Fruit fly (Drosophila melanogaster) whole organism, wandering third instar larva: ENCODE measurements around the gene Rox8.

Source experiments
- Abd-B ChIP-seq: fragments of >200 bp; optimal IDR thresholded peaks from 2 replicates; lab custom pipeline; 2017; ENCODE audit warnings: missing biosample characterization, missing genetic modification characterization
- CG32264 ChIP-seq: fragments of 200-800 bp; sonication (Bioruptor generic); optimal IDR thresholded peaks from 2 replicates; lab custom pipeline; 2016; ENCODE audit warnings: missing biosample characterization, missing genetic modification characterization
- CG9705 ChIP-seq: fragments of 200-800 bp; sonication (Bioruptor generic); optimal IDR thresholded peaks from 2 replicates; lab custom pipeline; 2018; ENCODE audit warnings: missing biosample characterization, mild to moderate bottlenecking, missing genetic modification characterization
- CrebA ChIP-seq: fragments of 200-800 bp; sonication (Bioruptor generic); optimal IDR thresholded peaks from 2 replicates; lab custom pipeline; 2016; ENCODE audit warnings: missing biosample characterization, mild to moderate bottlenecking, missing genetic modification characterization, borderline replicate concordance
- Dfd ChIP-seq: fragments of >200 bp; optimal IDR thresholded peaks from 2 replicates; lab custom pipeline; 2017; ENCODE audit warnings: missing biosample characterization, missing genetic modification characterization
- Dif ChIP-seq: fragments of 200-275, 200-300 bp; sonication (Bioruptor generic); optimal IDR thresholded peaks from 2 replicates; lab custom pipeline; 2018; ENCODE audit warnings: missing biosample characterization, missing genetic modification characterization; ENCODE audit not compliant: partially characterized antibody
- GATAd ChIP-seq: sonication (Bioruptor generic); optimal IDR thresholded peaks from 2 replicates; lab custom pipeline; 2016; ENCODE audit warnings: missing biosample characterization, missing genetic modification characterization
- HLH106 ChIP-seq: fragments of 200-800 bp; optimal IDR thresholded peaks from 3 replicates; lab custom pipeline; 2019; ENCODE audit warnings: missing biosample characterization, mild to moderate bottlenecking, missing genetic modification characterization, moderate library complexity
- Hnf4 ChIP-seq: fragments of 200-800 bp; sonication (Bioruptor generic); optimal IDR thresholded peaks from 2 replicates; lab custom pipeline; 2016; ENCODE audit warnings: missing biosample characterization, mild to moderate bottlenecking, missing genetic modification characterization
- Hr78 ChIP-seq: fragments of >200 bp; optimal IDR thresholded peaks from 2 replicates; lab custom pipeline; 2017; ENCODE audit warnings: missing biosample characterization, missing genetic modification characterization
- Hr83 ChIP-seq: fragments of 200-300 bp; sonication (Bioruptor generic); optimal IDR thresholded peaks from 2 replicates; lab custom pipeline; 2016; ENCODE audit warnings: missing biosample characterization, mild to moderate bottlenecking, missing genetic modification characterization, moderate library complexity; ENCODE audit not compliant: poor library complexity, severe bottlenecking
- Jra ChIP-seq: sonication (Bioruptor generic); optimal IDR thresholded peaks from 2 replicates; lab custom pipeline; 2016; ENCODE audit warnings: missing biosample characterization, missing genetic modification characterization
- Mio ChIP-seq: sonication (Bioruptor generic); optimal IDR thresholded peaks from 2 replicates; lab custom pipeline; 2016; ENCODE audit warnings: missing biosample characterization, missing genetic modification characterization
- Myc ChIP-seq: fragments of >200 bp; optimal IDR thresholded peaks from 2 replicates; lab custom pipeline; 2017
- N ChIP-seq: fragments of >200 bp; optimal IDR thresholded peaks from 2 replicates; lab custom pipeline; 2018; ENCODE audit warnings: missing biosample characterization, missing external identifiers, missing genetic modification characterization
- OdsH ChIP-seq: fragments of 200-800 bp; sonication (Bioruptor generic); optimal IDR thresholded peaks from 2 replicates; lab custom pipeline; 2016; ENCODE audit warnings: missing biosample characterization, mild to moderate bottlenecking, missing genetic modification characterization
- Rel ChIP-seq, 2 experiments: fragments of 200-800 bp; sonication (Bioruptor generic) in 1 of 2; optimal IDR thresholded peaks; 2 replicates in 1 of 2; 3 replicates in 1 of 2; lab custom pipeline; 2016 to 2019; ENCODE audit warnings: mild to moderate bottlenecking in 2 of 2, missing biosample characterization in 2 of 2, missing genetic modification characterization in 2 of 2, moderate library complexity in 1 of 2
- Sp1 ChIP-seq: fragments of 200-800 bp; sonication (Bioruptor generic); optimal IDR thresholded peaks from 3 replicates; lab custom pipeline; 2019; ENCODE audit warnings: missing biosample characterization, mild to moderate bottlenecking, missing genetic modification characterization, moderate library complexity
- Vsx2 ChIP-seq: fragments of 200-300, 225-300 bp; sonication (Bioruptor generic); optimal IDR thresholded peaks from 2 replicates; lab custom pipeline; 2018; ENCODE audit warnings: missing biosample characterization, missing genetic modification characterization; ENCODE audit not compliant: partially characterized antibody
- br ChIP-seq: fragments of 200-800 bp; sonication (Bioruptor generic); optimal IDR thresholded peaks from 2 replicates; lab custom pipeline; 2016; ENCODE audit warnings: missing biosample characterization, missing genetic modification characterization
- brk ChIP-seq: fragments of 200-800 bp; sonication (Bioruptor generic); optimal IDR thresholded peaks from 2 replicates; lab custom pipeline; 2016; ENCODE audit warnings: missing biosample characterization, mild to moderate bottlenecking, missing genetic modification characterization
- dl ChIP-seq, 2 experiments: fragments of 175-275, 200-275 bp in 1 of 2; fragments of 200-275 bp in 1 of 2; sonication (Bioruptor generic); optimal IDR thresholded peaks; lab custom pipeline; 2018; ENCODE audit warnings: mild to moderate bottlenecking in 2 of 2, missing biosample characterization in 2 of 2, missing genetic modification characterization in 2 of 2, moderate library complexity in 2 of 2; ENCODE audit not compliant: partially characterized antibody in 2 of 2, insufficient read depth in 1 of 2
- dmrt93B ChIP-seq: fragments of 200-800 bp; sonication (Bioruptor generic); optimal IDR thresholded peaks from 2 replicates; lab custom pipeline; 2018; ENCODE audit warnings: missing biosample characterization, mild to moderate bottlenecking, missing genetic modification characterization
- dsf ChIP-seq: sonication (Bioruptor generic); optimal IDR thresholded peaks from 2 replicates; lab custom pipeline; 2016; ENCODE audit warnings: missing biosample characterization, missing genetic modification characterization, borderline replicate concordance
- ey ChIP-seq: fragments of 200-800 bp; sonication (Bioruptor generic); optimal IDR thresholded peaks from 2 replicates; lab custom pipeline; 2016; ENCODE audit warnings: missing biosample characterization, missing genetic modification characterization
- foxo ChIP-seq, 2 experiments: fragments of 200-800 bp; sonication (Bioruptor generic); optimal IDR thresholded peaks; 2 replicates in 1 of 2; 3 replicates in 1 of 2; lab custom pipeline; 2016 to 2017; ENCODE audit warnings: missing biosample characterization in 2 of 2, missing genetic modification characterization in 2 of 2
- fru ChIP-seq: fragments of 200-800 bp; sonication (Bioruptor generic); optimal IDR thresholded peaks from 3 replicates; lab custom pipeline; 2016; ENCODE audit warnings: missing biosample characterization, mild to moderate bottlenecking, missing genetic modification characterization
- h ChIP-seq: fragments of 200-800 bp; sonication (Bioruptor generic); optimal IDR thresholded peaks from 3 replicates; lab custom pipeline; 2016; ENCODE audit warnings: missing biosample characterization, mild to moderate bottlenecking, missing genetic modification characterization
- jim ChIP-seq: fragments of 175-275, 200-325 bp; sonication (Bioruptor generic); optimal IDR thresholded peaks from 2 replicates; lab custom pipeline; 2016; ENCODE audit warnings: missing biosample characterization, mild to moderate bottlenecking, missing genetic modification characterization
- lola ChIP-seq: fragments of >200 bp; optimal IDR thresholded peaks from 2 replicates; lab custom pipeline; 2017; ENCODE audit warnings: missing biosample characterization, missing genetic modification characterization
- pan ChIP-seq: fragments of >200 bp; optimal IDR thresholded peaks from 2 replicates; lab custom pipeline; 2017
- psq ChIP-seq: fragments of 200-800 bp; sonication (Bioruptor generic); optimal IDR thresholded peaks from 3 replicates; lab custom pipeline; 2017; ENCODE audit warnings: missing biosample characterization, mild to moderate bottlenecking, missing genetic modification characterization, moderate library complexity
- rgr ChIP-seq: fragments of 200-800 bp; sonication (Bioruptor generic); optimal IDR thresholded peaks from 3 replicates; lab custom pipeline; 2016; ENCODE audit warnings: missing biosample characterization, mild to moderate bottlenecking, missing genetic modification characterization
- sage ChIP-seq: fragments of 200-800 bp; sonication (Bioruptor generic); optimal IDR thresholded peaks from 2 replicates; lab custom pipeline; 2016; ENCODE audit warnings: missing biosample characterization, mild to moderate bottlenecking, missing genetic modification characterization
- sv ChIP-seq: fragments of 200-800 bp; sonication (Bioruptor generic); optimal IDR thresholded peaks from 3 replicates; lab custom pipeline; 2016; ENCODE audit warnings: missing biosample characterization, missing genetic modification characterization
- tai ChIP-seq: sonication (Bioruptor generic); optimal IDR thresholded peaks from 2 replicates; lab custom pipeline; 2016; ENCODE audit warnings: missing biosample characterization, missing genetic modification characterization
- usp ChIP-seq: fragments of >200 bp; optimal IDR thresholded peaks from 2 replicates; lab custom pipeline; 2017; ENCODE audit warnings: missing biosample characterization, missing genetic modification characterization
- woc ChIP-seq: sonication (Bioruptor generic); optimal IDR thresholded peaks from 2 replicates; lab custom pipeline; 2016; ENCODE audit warnings: missing biosample characterization, mild to moderate bottlenecking, missing genetic modification characterization

Rox8 gene

DNA sequence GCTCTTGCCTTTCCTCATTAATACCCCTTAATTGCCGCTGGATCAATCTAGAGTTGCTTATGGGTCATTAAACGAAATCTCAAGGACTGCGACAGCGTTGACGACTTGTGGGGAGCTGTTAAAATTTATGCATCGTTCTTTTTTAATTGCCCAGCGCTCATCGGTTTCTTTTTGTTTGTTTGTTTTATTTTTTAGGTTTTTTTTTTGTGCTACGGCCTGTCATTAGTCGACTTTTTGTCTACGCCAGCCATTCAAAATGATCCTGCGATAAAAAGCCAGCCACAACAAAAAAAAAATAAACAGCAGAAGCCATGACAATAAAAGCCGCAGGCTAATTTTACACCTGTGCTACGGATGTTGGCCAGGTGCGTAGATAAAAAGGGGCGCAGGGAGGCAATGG, 44.1 kb downstream of the Rox8 start:
- no peak for TF ChIP-seq Jra
- TF ChIP-seq br (GFP tag; lab: Kevin White, UChicago), result no peak
- no peak for TF ChIP-seq Myc (lab: Kevin White, UChicago)
- no peak for TF ChIP-seq Hr83 (GFP tag; lab: Kevin White, UChicago)
- TF ChIP-seq Sp1, result no peak
- no peak for TF ChIP-seq sage
- no peak for TF ChIP-seq Vsx2 (GFP tag; lab: Kevin White, UChicago)
- TF ChIP-seq OdsH, result no peak
- TF ChIP-seq Hr78 (GFP tag; lab: Kevin White, UChicago), result no peak
- no peak for TF ChIP-seq lola (GFP tag; lab: Kevin White, UChicago)
- TF ChIP-seq pan (lab: Kevin White, UChicago), result no peak
- TF ChIP-seq Mio, result no peak
- TF ChIP-seq h (GFP tag; lab: Kevin White, UChicago), result no peak
- no peak for TF ChIP-seq CG32264 (GFP tag; lab: Kevin White, UChicago)
- TF ChIP-seq Abd-B (GFP tag; lab: Kevin White, UChicago), result no peak
- no peak for TF ChIP-seq N
- no peak for TF ChIP-seq woc (GFP tag; lab: Kevin White, UChicago)
- TF ChIP-seq Dfd (GFP tag; lab: Kevin White, UChicago), result no peak
- TF ChIP-seq usp (GFP tag; lab: Kevin White, UChicago), result no peak
- TF ChIP-seq, all 38 proteins: peak for 0

DNA sequence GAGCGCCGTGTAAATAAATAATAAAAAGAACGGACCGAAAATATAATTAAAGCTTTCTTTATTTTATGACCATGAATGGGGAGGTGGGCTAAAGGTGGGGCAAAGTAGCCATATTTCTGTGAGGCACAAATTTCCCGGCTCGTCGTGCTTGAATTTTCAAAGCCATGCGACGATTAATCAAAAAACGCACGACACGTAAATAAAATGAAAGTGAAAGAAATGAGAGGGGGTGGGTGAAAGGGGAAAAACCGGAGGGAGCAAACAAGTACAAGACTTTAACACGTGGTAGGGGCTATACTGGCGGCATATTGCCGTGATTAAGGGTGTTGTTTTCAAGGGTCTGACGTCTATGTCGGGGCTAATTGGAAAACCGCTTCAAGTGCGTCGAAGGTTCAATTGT, 46.9 kb downstream of the Rox8 start:
- TF ChIP-seq N (no peak), h (GFP tag; lab: Kevin White, UChicago) (no peak), Myc (lab: Kevin White, UChicago) (no peak), Sp1 (no peak), Rel (GFP tag; optimal IDR thresholded peaks at IDR 0.05; lab: Kevin White, UChicago) (no peak), Rel (tag; optimal IDR thresholded peaks at IDR 0.05; lab: Kevin White, UChicago) (no peak), sage (no peak), CG9705 (GFP tag; lab: Kevin White, UChicago) (no peak), GATAd (GFP tag; lab: Kevin White, UChicago) (no peak), CrebA (GFP tag; lab: Kevin White, UChicago) (no peak), br (GFP tag; lab: Kevin White, UChicago) (no peak), Dfd (GFP tag; lab: Kevin White, UChicago) (no peak), usp (GFP tag; lab: Kevin White, UChicago) (no peak), psq (no peak), dl (GFP tag; optimal IDR thresholded peaks at IDR 0.05; lab: Kevin White, UChicago; ENCODE audit: insufficient read depth in 1 of 2, partially characterized antibody in 2 of 2) (no peak), OdsH (no peak), Hnf4 (GFP tag; lab: Kevin White, UChicago) (no peak), Hr78 (GFP tag; lab: Kevin White, UChicago) (no peak), lola (GFP tag; lab: Kevin White, UChicago) (no peak), Mio (no peak)

DNA sequence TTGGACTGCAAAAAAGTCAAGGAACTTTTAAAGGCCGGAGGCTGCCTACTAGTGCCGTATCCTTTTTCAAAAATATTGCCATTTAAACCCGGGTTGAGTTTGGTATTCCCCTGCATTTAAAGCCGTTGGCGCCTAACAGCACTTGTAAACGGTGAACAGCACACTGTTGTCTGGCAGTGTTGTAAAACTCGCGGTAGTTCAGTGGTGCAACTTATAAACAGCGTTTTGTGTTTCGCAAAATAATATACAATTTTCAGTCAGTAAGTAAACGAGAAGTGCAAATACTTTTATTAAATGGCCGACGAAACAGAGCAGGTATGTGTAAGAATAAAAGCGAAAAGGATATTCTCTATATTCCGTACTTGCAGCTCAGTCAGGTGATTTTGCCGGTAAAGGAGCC, 51.8 kb downstream of the Rox8 start, which contains the start of gene LSm3:
TSS of gene LSm3 (plus strand) at position 39 of the 400 bp plus-strand sequence.
- TF ChIP-seq Myc (lab: Kevin White, UChicago), result peak; percentile 14
- TF ChIP-seq Hr83 (GFP tag; lab: Kevin White, UChicago), result peak; percentile 6
- TF ChIP-seq HLH106, result no peak
- TF ChIP-seq dmrt93B (GFP tag; lab: Kevin White, UChicago), result no peak
- no peak for TF ChIP-seq Dfd (GFP tag; lab: Kevin White, UChicago)
- no peak for TF ChIP-seq usp (GFP tag; lab: Kevin White, UChicago)
- no peak for TF ChIP-seq CG32264 (GFP tag; lab: Kevin White, UChicago)
- no peak for TF ChIP-seq h (GFP tag; lab: Kevin White, UChicago)
- TF ChIP-seq Dif (GFP tag; lab: Kevin White, UChicago), result no peak
- TF ChIP-seq dl (GFP tag; optimal IDR thresholded peaks at IDR 0.05; lab: Kevin White, UChicago; ENCODE audit: insufficient read depth in 1 of 2, partially characterized antibody in 2 of 2), result no peak
- TF ChIP-seq fru (GFP tag; lab: Kevin White, UChicago), result no peak
- TF ChIP-seq sage, result no peak
- TF ChIP-seq CrebA (GFP tag; lab: Kevin White, UChicago), result no peak
- no peak for TF ChIP-seq CG9705 (GFP tag; lab: Kevin White, UChicago)
- TF ChIP-seq sv, result no peak
- TF ChIP-seq Hnf4 (GFP tag; lab: Kevin White, UChicago), result peak; percentile 21
- TF ChIP-seq GATAd (GFP tag; lab: Kevin White, UChicago), result no peak
- no peak for TF ChIP-seq psq
- TF ChIP-seq OdsH, result no peak
- TF ChIP-seq Sp1, result no peak
- TF ChIP-seq N, result no peak
- peak in 1 of 2 experiments; percentile 7 for TF ChIP-seq foxo (GFP tag; optimal IDR thresholded peaks at IDR 0.05; lab: Kevin White, UChicago)
- no peak for TF ChIP-seq jim (GFP tag; lab: Kevin White, UChicago)
- no peak for TF ChIP-seq Mio
- no peak for TF ChIP-seq brk
- no peak for TF ChIP-seq Jra
- TF ChIP-seq br (GFP tag; lab: Kevin White, UChicago), result no peak
- no peak for TF ChIP-seq Rel (GFP tag; optimal IDR thresholded peaks at IDR 0.05; lab: Kevin White, UChicago)
- peak; percentile 100 for TF ChIP-seq Rel (tag; optimal IDR thresholded peaks at IDR 0.05; lab: Kevin White, UChicago)
- TF ChIP-seq ey (GFP tag; lab: Kevin White, UChicago), result no peak
- TF ChIP-seq rgr, result no peak
- TF ChIP-seq lola (GFP tag; lab: Kevin White, UChicago), result no peak
- no peak for TF ChIP-seq tai (GFP tag; lab: Kevin White, UChicago)
- no peak for TF ChIP-seq dsf (GFP tag; lab: Kevin White, UChicago)
- TF ChIP-seq Abd-B (GFP tag; lab: Kevin White, UChicago), result no peak
- no peak for TF ChIP-seq pan (lab: Kevin White, UChicago)
- no peak for TF ChIP-seq Hr78 (GFP tag; lab: Kevin White, UChicago)
- TF ChIP-seq Vsx2 (GFP tag; lab: Kevin White, UChicago), result no peak
- no peak for TF ChIP-seq woc (GFP tag; lab: Kevin White, UChicago)
